Worm (Caenorhabditis elegans) whole organism, late embryonic: Measurements from ENCODE around the gene C14A11.9.

ENCODE experiments used
- F13H6.1 ChIP-seq: sonication (generic microtip); optimal IDR thresholded peaks from 2 replicates; lab custom pipeline; 2016; ENCODE audit warnings: missing genetic modification characterization, missing compliant biosample characterization
- ahr-1 ChIP-seq: sonication (generic microtip); optimal IDR thresholded peaks from 2 replicates; lab custom pipeline; 2016; ENCODE audit warnings: missing genetic modification characterization, missing compliant biosample characterization
- ama-1 ChIP-seq: fragments of 150-350 bp; optimal IDR thresholded peaks from 2 replicates; lab custom pipeline; 2014
- ceh-19 ChIP-seq: fragments of 200-800 bp; sonication (Bioruptor generic); optimal IDR thresholded peaks from 2 replicates; lab custom pipeline; 2018; ENCODE audit warnings: mild to moderate bottlenecking, missing genetic modification characterization, missing compliant biosample characterization
- ceh-34 ChIP-seq: sonication (generic microtip); optimal IDR thresholded peaks from 2 replicates; lab custom pipeline; 2016; ENCODE audit warnings: mild to moderate bottlenecking, missing genetic modification characterization, missing compliant biosample characterization
- ceh-9 ChIP-seq: sonication (generic microtip); optimal IDR thresholded peaks from 2 replicates; lab custom pipeline; 2016; ENCODE audit warnings: mild to moderate bottlenecking, missing genetic modification characterization, inconsistent platforms, missing compliant biosample characterization
- elt-2 ChIP-seq: sonication (generic microtip); optimal IDR thresholded peaks from 2 replicates; lab custom pipeline; 2016; ENCODE audit warnings: missing genetic modification reagents, missing genetic modification characterization, missing compliant biosample characterization
- hlh-15 ChIP-seq: sonication (generic microtip); optimal IDR thresholded peaks from 2 replicates; lab custom pipeline; 2016; ENCODE audit warnings: missing genetic modification characterization, missing compliant biosample characterization
- nhr-11 ChIP-seq: fragments of 150-350 bp; optimal IDR thresholded peaks from 2 replicates; lab custom pipeline; 2014; ENCODE audit warnings: missing biosample characterization, missing genetic modification characterization
- nhr-232 ChIP-seq: sonication (generic microtip); optimal IDR thresholded peaks from 2 replicates; lab custom pipeline; 2016; ENCODE audit warnings: missing genetic modification characterization, missing compliant biosample characterization
- unc-55 ChIP-seq: sonication (generic microtip); optimal IDR thresholded peaks from 2 replicates; lab custom pipeline; 2017; ENCODE audit warnings: missing biosample characterization, missing genetic modification reagents, missing genetic modification characterization
- ztf-16 ChIP-seq: sonication (generic microtip); optimal IDR thresholded peaks from 2 replicates; lab custom pipeline; 2017; ENCODE audit warnings: missing genetic modification characterization, missing compliant biosample characterization

DNA sequence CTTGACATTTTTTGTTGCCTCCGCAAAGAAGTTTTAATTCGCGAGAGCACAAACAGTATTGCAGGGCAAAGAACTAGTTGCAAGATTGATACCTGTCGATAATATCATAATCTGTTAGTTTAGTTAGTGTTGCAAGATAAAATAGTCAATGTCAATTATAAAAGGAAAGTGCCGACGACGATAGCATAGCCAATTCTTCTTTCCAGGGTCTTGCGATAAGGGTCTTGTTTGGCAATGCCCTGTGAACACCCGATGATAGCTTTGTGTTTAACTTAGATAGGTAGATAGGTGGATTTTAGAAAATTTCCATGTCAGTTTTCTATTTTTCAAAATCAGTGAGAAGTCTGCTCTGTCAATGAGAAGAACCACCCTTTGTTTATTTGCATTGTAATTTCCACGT is 15.1 kb downstream of the C14A11.9 start:
- TF ChIP-seq ahr-1 (tag; lab: Kevin White, UChicago) (no peak), elt-2 (tag; lab: Kevin White, UChicago) (peak; percentile 90), nhr-11 (tag; lab: Kevin White, UChicago) (no peak), ceh-19 (GFP tag; lab: Kevin White, UChicago) (no peak), F13H6.1 (no peak), ceh-34 (tag; lab: Kevin White, UChicago) (no peak), nhr-232 (tag; lab: Kevin White, UChicago) (no peak), ztf-16 (tag; lab: Kevin White, UChicago) (no peak), hlh-15 (tag; lab: Kevin White, UChicago) (no peak), unc-55 (no peak), ama-1 (lab: Kevin White, UChicago) (no peak), ceh-9 (tag; lab: Kevin White, UChicago) (no peak)
